Fruit fly (Drosophila melanogaster) whole organism, pupa: Measurements from ENCODE around the gene CG5986.
A peak's percentile ranks its signal among the peaks of the same experiment; 100 is the strongest.

Experiments
- CG10348 ChIP-seq: fragments of 200-800 bp; sonication (Bioruptor generic); IDR thresholded peaks from 2 replicates; pipeline ENCODE4 v1.3.6; 2022; ENCODE audit warnings: missing biosample characterization, missing genetic modification characterization
- CG13204 ChIP-seq: fragments of 200-800 bp; sonication (Bioruptor generic); optimal IDR thresholded peaks from 2 replicates; lab custom pipeline; 2018; ENCODE audit warnings: missing biosample characterization, mild to moderate bottlenecking, missing genetic modification characterization, moderate library complexity
- CG14655 ChIP-seq: fragments of 200-800 bp; sonication (Bioruptor generic); optimal IDR thresholded peaks from 3 replicates; lab custom pipeline; 2017; ENCODE audit warnings: mild to moderate bottlenecking, missing biosample characterization, missing genetic modification reagents, missing genetic modification characterization
- CG15710 ChIP-seq: fragments of 200-800 bp; sonication (Bioruptor generic); optimal IDR thresholded peaks from 2 replicates; lab custom pipeline; 2018; ENCODE audit warnings: missing biosample characterization, mild to moderate bottlenecking, missing genetic modification characterization, moderate library complexity
- CG17806 ChIP-seq: fragments of 200-800 bp; sonication (Bioruptor generic); optimal IDR thresholded peaks from 2 replicates; lab custom pipeline; 2018; ENCODE audit warnings: missing biosample characterization, mild to moderate bottlenecking, missing genetic modification characterization, moderate library complexity
- CG32121 ChIP-seq: fragments of 200-800 bp; sonication (Bioruptor generic); IDR thresholded peaks from 2 replicates; pipeline ENCODE4 v1.3.6; 2022; ENCODE audit warnings: missing biosample characterization, missing genetic modification characterization
- CG34367 ChIP-seq: fragments of 200-800 bp; sonication (Bioruptor generic); optimal IDR thresholded peaks from 2 replicates; lab custom pipeline; 2018; ENCODE audit warnings: missing biosample characterization, mild to moderate bottlenecking, missing genetic modification characterization
- CG4496 ChIP-seq: fragments of 200-800 bp; sonication (Bioruptor generic); IDR thresholded peaks from 3 replicates; pipeline ENCODE4 v1.3.6; 2022; ENCODE audit warnings: missing biosample characterization, missing genetic modification characterization
- CG8159 ChIP-seq: fragments of 200-800 bp; sonication (Bioruptor generic); optimal IDR thresholded peaks from 3 replicates; lab custom pipeline; 2018; ENCODE audit warnings: missing biosample characterization, mild to moderate bottlenecking, missing genetic modification characterization, moderate library complexity
- CG8301 ChIP-seq: fragments of 200-800 bp; sonication (Bioruptor generic); optimal IDR thresholded peaks from 2 replicates; lab custom pipeline; 2018; ENCODE audit warnings: missing biosample characterization, mild to moderate bottlenecking, missing genetic modification characterization
- CG9948 ChIP-seq: fragments of 200-800 bp; sonication (Bioruptor generic); optimal IDR thresholded peaks from 2 replicates; lab custom pipeline; 2018; ENCODE audit warnings: missing biosample characterization, mild to moderate bottlenecking, missing genetic modification characterization, moderate library complexity
- D1 ChIP-seq: fragments of 200-800 bp; sonication (Bioruptor generic); optimal IDR thresholded peaks from 2 replicates; lab custom pipeline; 2018; ENCODE audit warnings: missing biosample characterization, mild to moderate bottlenecking, missing genetic modification characterization, moderate library complexity
- EcR ChIP-seq: fragments of 200-800 bp; sonication (Bioruptor generic); optimal IDR thresholded peaks from 3 replicates; lab custom pipeline; 2019; ENCODE audit warnings: missing biosample characterization, missing genetic modification characterization, mild to moderate bottlenecking, moderate library complexity, missing genetic modification reagents
- Ets98B ChIP-seq: fragments of 200-800 bp; sonication (Bioruptor generic); IDR thresholded peaks from 2 replicates; pipeline ENCODE4 v1.3.6; 2022; ENCODE audit warnings: missing biosample characterization, missing genetic modification characterization
- Pif1A ChIP-seq: fragments of 200-800 bp; sonication (Bioruptor generic); optimal IDR thresholded peaks from 3 replicates; lab custom pipeline; 2016; ENCODE audit warnings: missing biosample characterization, missing genetic modification characterization
- Pif1B ChIP-seq: fragments of 200-800 bp; sonication (Bioruptor generic); optimal IDR thresholded peaks from 3 replicates; lab custom pipeline; 2016; ENCODE audit warnings: missing biosample characterization, missing genetic modification characterization
- Snoo ChIP-seq: fragments of 200-800 bp; sonication (Bioruptor generic); optimal IDR thresholded peaks from 3 replicates; lab custom pipeline; 2017; ENCODE audit warnings: missing biosample characterization, mild to moderate bottlenecking, missing genetic modification characterization, inconsistent platforms
- fd96Ca ChIP-seq: fragments of 200-800 bp; sonication (Bioruptor generic); IDR thresholded peaks from 3 replicates; pipeline ENCODE4 v1.3.6; 2022; ENCODE audit warnings: missing biosample characterization, missing genetic modification characterization
- gl ChIP-seq: fragments of 200-800 bp; sonication (Bioruptor generic); optimal IDR thresholded peaks from 2 replicates; lab custom pipeline; 2018; ENCODE audit warnings: missing biosample characterization, mild to moderate bottlenecking, missing genetic modification characterization
- rn ChIP-seq: fragments of 200-800 bp; sonication (Bioruptor generic); IDR thresholded peaks from 2 replicates; pipeline ENCODE4 v1.3.6; 2022; ENCODE audit warnings: missing biosample characterization, missing genetic modification characterization

The CG5986 gene

dm6 chr3R:24079613-24080012 is 32.0 kb downstream of the CG5986 start:
- TF ChIP-seq CG34367 (tag; lab: Kevin White, UChicago) (no peak), rn (GFP tag; lab: Robert Waterston, UW) (no peak), Pif1B (no peak), CG10348 (GFP tag; lab: Robert Waterston, UW) (no peak), Snoo (tag; lab: Kevin White, UChicago) (no peak), CG8159 (tag; lab: Kevin White, UChicago) (no peak), Pif1A (no peak), CG9948 (tag; lab: Kevin White, UChicago) (no peak), CG13204 (GFP tag; lab: Kevin White, UChicago) (no peak), CG32121 (GFP tag; lab: Robert Waterston, UW) (no peak), Ets98B (GFP tag; lab: Robert Waterston, UW) (no peak), CG15710 (tag; lab: Kevin White, UChicago) (no peak), D1 (tag; lab: Kevin White, UChicago) (no peak), gl (tag; lab: Kevin White, UChicago) (no peak), CG8301 (tag; lab: Kevin White, UChicago) (no peak), EcR (GFP tag; lab: Kevin White, UChicago) (no peak), fd96Ca (no peak), CG4496 (GFP tag; lab: Robert Waterston, UW) (no peak), CG14655 (no peak)

dm6 chr3R:24084975-24085374 is 37.4 kb downstream of the CG5986 start:
- TF ChIP-seq Snoo (tag; lab: Kevin White, UChicago), result no peak

dm6 chr3R:24090143-24090542 is 42.6 kb downstream of the CG5986 start:
- TF ChIP-seq CG10348 (GFP tag; lab: Robert Waterston, UW) (no peak), Snoo (tag; lab: Kevin White, UChicago) (no peak), CG34367 (tag; lab: Kevin White, UChicago) (no peak), EcR (GFP tag; lab: Kevin White, UChicago) (no peak)
- TF ChIP-seq, all 21 proteins: peak for 0

dm6 chr3R:24091653-24092052 is 44.1 kb downstream of the CG5986 start:
- TF ChIP-seq CG4496 (GFP tag; lab: Robert Waterston, UW) (peak; percentile 13; the same call in 1 of the 3 replicates), Snoo (tag; lab: Kevin White, UChicago) (no peak)

dm6 chr3R:24092590-24093151 is 45.1 kb downstream of the CG5986 start:
- TF ChIP-seq fd96Ca (0 out of 3 replicates have a peak, but pooled peaks have one; percentile 13), EcR (GFP tag; lab: Kevin White, UChicago) (no peak)

- TF ChIP-seq CG17806 (tag; lab: Kevin White, UChicago), result no peak
- TF ChIP-seq Pif1B, result no peak
- no peak for TF ChIP-seq gl (tag; lab: Kevin White, UChicago)
- no peak for TF ChIP-seq CG14655
- no peak for TF ChIP-seq CG13204 (GFP tag; lab: Kevin White, UChicago)
- no peak for TF ChIP-seq CG10348 (GFP tag; lab: Robert Waterston, UW)
- no peak for TF ChIP-seq Ets98B (GFP tag; lab: Robert Waterston, UW)
- TF ChIP-seq CG32121 (GFP tag; lab: Robert Waterston, UW), result no peak
- no peak for TF ChIP-seq CG4496 (GFP tag; lab: Robert Waterston, UW)
- TF ChIP-seq CG8159 (tag; lab: Kevin White, UChicago), result no peak
- TF ChIP-seq CG34367 (tag; lab: Kevin White, UChicago), result no peak
- no peak for TF ChIP-seq CG15710 (tag; lab: Kevin White, UChicago)
Observed at dm6 chr3R:24093430-24093829, 45.8 kb downstream of the CG5986 start.
